Worm (Caenorhabditis elegans) whole organism, L4/young adult: Measurements from ENCODE around the gene C49F5.8.
"Not testable (repeated sequence)": the region's sequence is repeated elsewhere in the genome, so short reads cannot be mapped to it uniquely, and the experiment has no call there.

Experiments used
- W03F9.2 ChIP-seq: fragments of 150-350 bp; optimal IDR thresholded peaks from 2 replicates; lab custom pipeline; 2014; ENCODE audit warnings: missing biosample characterization, missing genetic modification characterization
- dao-5 ChIP-seq: sonication (generic microtip); optimal IDR thresholded peaks from 2 replicates; lab custom pipeline; 2016; ENCODE audit warnings: missing genotype, missing genetic modification characterization, moderate library complexity, missing compliant biosample characterization
- him-1 ChIP-seq: sonication (generic microtip); optimal IDR thresholded peaks from 2 replicates; lab custom pipeline; 2016; ENCODE audit warnings: missing genotype, missing genetic modification reagents, missing genetic modification characterization, missing compliant biosample characterization

The C49F5.8 gene

DNA sequence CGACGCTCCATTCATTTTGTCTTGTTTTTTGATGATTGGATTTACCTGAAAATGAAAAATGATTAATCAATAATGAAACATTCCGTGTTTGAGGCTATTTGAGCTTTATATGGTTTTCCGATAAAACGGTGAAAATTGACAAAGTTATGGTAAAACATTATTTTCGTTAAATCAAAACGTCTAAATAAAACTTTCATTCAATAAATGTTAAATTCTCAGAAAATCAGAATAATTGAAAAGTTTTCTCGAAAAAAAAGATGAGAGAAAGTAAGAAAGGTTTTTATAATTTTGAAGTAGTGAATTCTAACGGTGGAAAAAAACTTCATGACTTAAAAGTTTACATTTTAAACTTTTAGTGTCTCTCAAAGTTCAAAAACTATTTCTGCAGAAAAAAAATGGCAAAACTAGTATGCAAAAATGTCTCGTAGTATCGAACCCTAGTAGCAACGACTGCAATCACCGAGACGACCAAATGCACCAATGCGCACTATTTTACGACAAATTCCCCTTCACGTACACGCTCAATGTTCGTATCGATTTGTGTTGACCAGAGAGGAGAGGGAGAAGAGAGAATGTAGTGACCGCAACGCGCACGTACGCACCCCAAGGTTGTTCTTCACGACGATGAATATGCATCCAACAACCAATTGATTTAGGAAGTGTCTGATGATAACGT lies 13.0 kb upstream of the C49F5.8 start, which contains the start of gene nfya-1:
Gene nfya-1, minus strand, starts transcription at position 51 of the 676 bp plus-strand sequence.
- TF ChIP-seq W03F9.2 (tag; lab: Kevin White, UChicago) (no peak), him-1 (tag; lab: Kevin White, UChicago) (no peak), dao-5 (no peak)

DNA sequence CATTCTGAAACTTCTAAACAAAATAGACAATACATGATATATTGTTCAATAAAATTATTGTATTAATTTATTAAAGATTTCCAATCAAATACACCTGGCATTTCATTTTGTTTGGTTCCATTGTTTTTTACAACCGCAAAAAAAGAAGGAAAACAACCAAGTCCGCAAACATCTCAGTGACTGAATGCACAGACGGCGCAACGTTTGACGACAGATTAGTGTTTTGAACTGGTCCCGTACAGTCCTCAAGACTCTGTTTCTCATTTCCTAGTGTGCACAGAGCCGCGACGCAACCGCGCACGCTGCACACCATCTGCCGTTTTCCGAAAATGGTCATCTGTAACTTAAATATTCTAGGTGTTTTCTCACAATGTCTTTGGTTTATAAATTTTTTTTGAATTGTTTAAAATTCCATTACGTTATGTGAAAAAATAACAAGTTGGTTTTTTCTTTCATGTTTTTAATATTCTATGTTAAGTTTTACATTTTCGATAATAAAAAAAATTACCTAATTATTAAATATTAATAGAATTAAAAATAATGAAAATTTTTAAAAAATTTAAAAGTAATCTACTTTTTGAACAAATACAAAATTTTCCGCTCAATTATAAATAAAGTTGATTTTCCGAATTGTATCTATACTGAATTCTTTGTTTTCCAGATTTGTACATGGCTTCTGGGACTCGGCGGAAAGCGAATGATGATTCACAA lies 11.6 kb upstream of the C49F5.8 start, which contains the start of gene lsd-1:
Gene lsd-1, plus strand, starts transcription at position 661 of the 711 bp plus-strand sequence.
- TF ChIP-seq him-1 (tag; lab: Kevin White, UChicago) = no peak
- no peak for TF ChIP-seq W03F9.2 (tag; lab: Kevin White, UChicago)
- no peak for TF ChIP-seq dao-5

DNA sequence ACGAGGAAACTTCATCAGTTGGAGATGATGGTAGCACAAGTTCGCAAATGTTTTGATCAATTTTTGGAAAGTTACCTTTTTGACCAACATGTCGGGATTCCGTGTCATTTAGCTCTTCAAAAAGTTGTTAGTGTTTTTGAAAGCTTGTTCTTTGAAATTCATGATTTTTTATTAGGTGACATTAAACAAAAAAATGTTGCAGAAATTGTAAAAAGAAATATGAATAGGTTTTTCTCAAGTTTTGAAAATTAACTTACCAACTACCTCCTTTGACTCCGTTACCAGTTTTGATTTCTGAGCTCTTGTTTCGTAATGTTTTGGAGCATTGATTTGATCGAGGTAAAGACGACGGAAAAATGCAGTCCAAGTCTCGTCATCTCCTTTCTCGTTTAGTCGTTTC lies 7.8 kb upstream of the C49F5.8 start:
- TF ChIP-seq W03F9.2 (tag; lab: Kevin White, UChicago) (no peak), him-1 (tag; lab: Kevin White, UChicago) (no peak), dao-5 (no peak)

DNA sequence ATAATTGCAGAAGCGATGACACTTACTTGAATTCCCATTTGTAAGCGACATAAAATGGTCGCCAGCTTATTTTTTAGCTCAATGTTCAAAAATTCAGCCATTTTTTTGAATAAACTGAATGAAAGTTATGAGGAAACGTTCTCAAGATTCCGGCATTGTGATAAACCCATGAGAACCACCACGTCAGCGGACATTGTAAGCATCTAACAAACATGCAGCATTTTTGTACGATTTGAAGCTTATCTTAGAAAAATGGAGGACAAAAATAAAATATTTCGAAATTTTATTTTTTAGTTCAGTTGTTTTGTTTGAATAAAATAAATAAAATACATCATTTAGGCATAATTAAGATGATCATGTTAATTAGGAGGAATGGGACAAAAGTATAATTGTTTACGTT lies 6.7 kb upstream of the C49F5.8 start, which contains the start of gene T08D10.4:
Gene T08D10.4, minus strand, starts transcription at position 101 of the 400 bp plus-strand sequence.
- TF ChIP-seq W03F9.2 (tag; lab: Kevin White, UChicago) (no peak), him-1 (tag; lab: Kevin White, UChicago) (no peak), dao-5 (no peak)

DNA sequence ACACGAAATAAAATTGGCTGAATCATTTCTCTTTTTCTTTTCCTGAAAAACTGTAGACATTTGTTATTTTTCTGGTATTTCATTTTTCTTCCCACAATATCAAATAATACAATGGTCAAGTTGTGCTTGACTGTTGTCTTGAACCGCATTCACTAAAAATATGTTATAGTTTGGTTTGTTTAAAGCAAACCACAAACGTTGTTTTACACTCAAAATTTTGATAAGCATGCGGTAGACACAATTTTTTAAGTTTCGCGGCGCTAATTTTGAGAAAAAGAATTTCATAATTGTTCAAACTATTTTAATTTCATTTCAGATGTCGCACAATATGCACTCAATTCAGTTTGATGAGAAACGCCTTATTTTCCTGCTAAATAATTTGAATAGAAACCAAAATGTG lies 4.8 kb upstream of the C49F5.8 start, which contains the start of gene T08D10.3:
Gene T08D10.3, plus strand, starts transcription at position 301 of the 400 bp plus-strand sequence.
- TF ChIP-seq him-1 (tag; lab: Kevin White, UChicago) (no peak), W03F9.2 (tag; lab: Kevin White, UChicago) (no peak), dao-5 (no peak)

DNA sequence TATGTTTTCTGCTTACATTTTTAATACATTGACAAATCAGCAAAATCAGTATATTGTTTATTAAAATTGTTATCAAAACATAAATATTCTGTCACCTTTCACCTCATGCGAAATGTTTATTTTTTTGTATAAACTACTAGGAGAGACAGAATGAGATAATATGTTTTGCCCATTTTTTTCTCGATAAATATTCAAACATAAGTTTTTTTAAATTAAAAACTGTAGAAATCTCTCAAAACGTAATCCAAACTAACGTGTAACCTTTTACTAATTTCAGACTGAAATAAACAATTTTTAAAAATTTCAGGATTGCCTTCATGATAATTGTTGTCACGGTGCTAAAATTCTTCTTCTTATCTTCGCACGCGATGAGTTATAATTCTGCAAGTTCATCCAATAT lies 2.7 kb upstream of the C49F5.8 start, which contains the start of gene T08D10.5:
Gene T08D10.5, plus strand, starts transcription at position 301 of the 400 bp plus-strand sequence.
- TF ChIP-seq W03F9.2 (tag; lab: Kevin White, UChicago) (no peak), dao-5 (no peak), him-1 (tag; lab: Kevin White, UChicago) (no peak)

DNA sequence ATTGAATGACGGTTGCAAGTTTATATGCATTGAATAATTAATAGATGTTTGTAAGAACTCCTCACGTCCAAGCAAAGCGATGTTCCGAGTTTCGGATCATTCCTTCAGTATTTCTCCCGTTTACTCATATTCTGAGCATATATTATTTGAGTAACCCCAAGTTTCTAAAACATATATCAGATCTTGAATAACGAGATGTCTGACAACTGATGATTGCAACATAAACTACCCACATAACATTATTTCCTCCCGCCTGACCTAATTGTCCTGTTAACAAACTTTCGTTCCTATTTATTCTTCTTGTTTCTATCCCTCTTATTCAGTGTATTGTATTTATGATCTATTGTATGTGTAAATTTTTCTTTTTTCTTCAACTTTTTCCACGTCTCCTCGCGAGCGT lies 1.2 kb downstream of the C49F5.8 start, which contains the start of gene C49F5.13:
Gene C49F5.13, plus strand, starts transcription at position 301 of the 400 bp plus-strand sequence.
- TF ChIP-seq him-1 (tag; lab: Kevin White, UChicago); W03F9.2 (tag; lab: Kevin White, UChicago); dao-5: not testable (repeated sequence)

DNA sequence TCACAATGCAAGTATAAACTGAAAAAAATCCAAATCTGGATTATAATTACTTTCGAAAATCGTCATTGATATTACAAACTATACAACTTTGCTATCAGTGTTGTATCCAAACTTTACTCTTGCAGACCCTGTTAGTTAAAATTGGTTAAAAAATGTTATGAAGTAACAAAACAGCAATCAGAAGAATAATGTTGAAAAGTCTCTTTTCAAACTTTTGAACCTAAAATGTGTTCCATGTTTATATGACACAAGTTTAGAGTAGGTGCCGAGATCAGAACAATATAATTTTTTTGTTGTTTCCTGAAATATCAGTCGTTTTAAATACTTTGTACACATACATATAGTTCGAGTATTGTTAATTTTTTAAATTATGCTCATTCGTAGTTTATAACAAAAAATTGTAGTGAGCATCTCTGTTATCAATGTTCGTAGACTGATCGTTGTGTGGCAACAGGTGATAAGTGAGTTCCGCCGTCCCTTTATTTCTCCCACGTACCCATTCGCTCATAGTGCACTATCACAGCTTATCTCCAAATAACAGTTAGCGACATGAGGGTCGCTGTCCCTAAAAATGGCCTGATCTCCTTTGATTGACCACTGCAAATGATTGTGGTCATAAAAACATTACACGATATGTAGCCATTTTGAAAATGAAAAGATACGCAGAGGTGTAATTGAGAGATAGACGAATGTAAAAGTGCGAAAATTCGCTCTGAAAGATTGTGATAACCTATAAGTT lies 2.3 kb downstream of the C49F5.8 start:
- TF ChIP-seq him-1 (tag; lab: Kevin White, UChicago) (no peak), W03F9.2 (tag; lab: Kevin White, UChicago) (no peak), dao-5 (no peak)

DNA sequence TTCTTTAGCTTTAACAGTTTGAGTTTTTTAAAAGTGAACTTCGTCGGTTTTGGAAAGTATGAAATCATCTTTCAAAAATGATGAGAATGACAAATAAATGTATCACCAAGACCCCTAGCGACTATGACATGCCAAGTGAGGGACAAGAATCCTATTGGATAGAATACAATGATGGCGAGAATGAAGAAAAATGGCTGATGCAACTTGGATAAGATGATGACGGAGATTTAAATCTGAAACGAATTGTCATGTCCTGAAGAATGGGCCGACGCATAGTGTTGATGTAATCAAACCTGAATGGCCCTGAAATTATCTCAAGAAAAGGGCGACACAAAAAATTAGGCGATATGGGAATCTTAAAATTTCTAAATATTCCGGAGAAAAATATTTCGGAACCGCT lies 3.7 kb downstream of the C49F5.8 start:
- TF ChIP-seq dao-5 (no peak), him-1 (tag; lab: Kevin White, UChicago) (no peak), W03F9.2 (tag; lab: Kevin White, UChicago) (no peak)

DNA sequence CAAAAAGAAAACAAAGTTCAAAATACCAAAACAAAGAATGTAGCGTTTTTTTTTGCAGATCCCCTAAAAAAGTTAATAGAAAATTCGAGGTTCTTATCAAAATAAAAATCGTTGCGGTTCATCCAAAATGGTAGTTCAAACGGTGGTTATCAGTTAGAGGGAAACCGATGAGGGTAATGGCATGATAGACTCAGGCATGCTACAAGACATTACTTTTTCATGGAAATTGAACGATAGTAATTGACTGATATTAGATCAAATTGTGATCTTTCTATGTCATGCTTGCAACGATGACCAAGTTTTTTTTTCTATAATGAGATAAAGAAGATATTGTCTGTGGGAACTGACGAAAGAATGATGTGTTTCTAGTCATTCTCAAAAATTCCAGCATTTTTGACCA lies 4.6 kb downstream of the C49F5.8 start:
- TF ChIP-seq dao-5 (no peak), him-1 (tag; lab: Kevin White, UChicago) (no peak), W03F9.2 (tag; lab: Kevin White, UChicago) (no peak)

DNA sequence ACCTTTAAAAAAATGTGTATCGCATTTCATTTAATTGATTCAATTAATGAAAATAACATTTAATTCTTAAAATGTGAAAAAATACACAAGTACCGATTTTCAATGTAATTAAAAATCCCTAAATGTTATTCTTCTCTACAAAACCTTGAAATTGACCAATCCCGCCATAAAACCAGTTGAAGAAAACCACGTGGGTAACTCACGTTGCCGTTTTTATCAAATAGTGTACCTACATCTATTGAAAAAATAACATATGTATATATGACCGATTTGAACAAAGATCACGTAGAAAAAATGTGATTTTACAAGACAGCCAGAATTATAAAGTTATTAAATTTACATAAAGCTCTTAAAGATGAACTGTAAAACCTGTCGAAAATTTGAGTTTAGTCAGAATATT lies 5.2 kb downstream of the C49F5.8 start:
- no peak for TF ChIP-seq W03F9.2 (tag; lab: Kevin White, UChicago)
- no peak for TF ChIP-seq dao-5
- TF ChIP-seq him-1 (tag; lab: Kevin White, UChicago) = no peak

DNA sequence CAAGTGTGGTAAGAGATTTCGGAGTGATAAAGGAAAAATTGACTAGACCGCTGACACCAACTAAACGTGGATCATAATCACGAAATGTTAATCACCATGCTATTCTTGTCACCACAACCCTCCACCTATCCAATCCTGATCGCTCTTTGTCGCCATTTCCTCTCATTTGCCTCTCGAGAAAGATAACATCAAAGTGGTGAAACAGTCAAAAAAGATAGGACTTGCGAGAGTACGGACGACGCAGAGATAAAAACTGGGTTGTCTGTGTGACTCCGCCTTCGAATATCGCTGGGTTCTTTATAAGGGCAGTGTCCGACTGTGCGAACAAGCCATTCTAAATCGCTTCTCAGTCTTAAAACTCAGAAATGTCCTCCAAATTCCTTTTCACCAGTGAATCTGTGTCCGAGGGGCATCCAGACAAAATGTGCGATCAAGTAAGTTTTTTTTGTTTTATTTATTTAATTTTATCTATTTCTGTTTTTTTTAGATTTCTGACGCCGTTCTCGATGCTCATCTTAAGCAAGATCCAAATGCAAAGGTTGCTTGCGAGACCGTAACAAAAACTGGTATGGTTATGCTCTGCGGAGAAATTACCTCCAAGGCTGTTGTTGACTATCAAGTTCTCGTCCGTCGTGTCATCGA lies 5.8 kb downstream of the C49F5.8 start, which contains the start of gene sams-1:
Gene sams-1, plus strand, starts transcription at position 300 of the 642 bp plus-strand sequence.
- no peak for TF ChIP-seq him-1 (tag; lab: Kevin White, UChicago)
- no peak for TF ChIP-seq W03F9.2 (tag; lab: Kevin White, UChicago)
- TF ChIP-seq dao-5 = no peak

DNA sequence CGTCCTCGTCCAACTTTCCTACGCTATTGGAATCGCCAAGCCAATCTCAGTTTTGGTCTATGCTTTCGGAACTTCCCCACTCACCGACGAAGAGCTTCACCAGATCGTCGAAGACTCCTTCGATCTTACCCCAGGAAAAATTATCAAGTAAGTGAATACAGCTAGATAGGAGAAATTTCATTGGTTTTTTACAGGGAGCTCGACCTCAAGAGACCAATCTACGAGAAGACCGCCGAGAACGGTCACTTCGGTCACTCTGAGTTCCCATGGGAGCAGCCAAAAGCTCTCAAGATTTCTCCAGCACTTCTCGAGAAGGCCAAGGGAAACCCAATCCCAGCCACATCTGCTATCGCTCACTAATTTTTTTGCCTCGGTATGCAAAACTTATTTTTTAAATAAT lies 7.1 kb downstream of the C49F5.8 start:
- no peak for TF ChIP-seq W03F9.2 (tag; lab: Kevin White, UChicago)
- no peak for TF ChIP-seq him-1 (tag; lab: Kevin White, UChicago)
- no peak for TF ChIP-seq dao-5
